Worm (Caenorhabditis elegans) whole organism, L4 larva: ENCODE results near the gene nduf-9.

ENCODE experiments used
- ceh-32 ChIP-seq: sonication (generic microtip); optimal IDR thresholded peaks from 2 replicates; lab custom pipeline; 2016; ENCODE audit warnings: mild to moderate bottlenecking, missing genetic modification characterization, missing compliant biosample characterization; ENCODE audit not compliant: poor library complexity
- hlh-30 ChIP-seq: sonication (generic microtip); optimal IDR thresholded peaks from 2 replicates; lab custom pipeline; 2017; ENCODE audit warnings: antibody characterized with exemption, mild to moderate bottlenecking, missing genetic modification characterization, missing compliant biosample characterization; ENCODE audit not compliant: insufficient read depth
- lim-7 ChIP-seq: fragments of 200-800 bp; sonication (Bioruptor generic); IDR thresholded peaks from 2 replicates; pipeline ENCODE4 v1.3.6; 2022; ENCODE audit warnings: missing genetic modification characterization, missing compliant biosample characterization
- lin-15B ChIP-seq: fragments of 150-350 bp; sonication (generic microtip); optimal IDR thresholded peaks from 3 replicates; lab custom pipeline; 2014; ENCODE audit warnings: missing biosample characterization, missing genetic modification characterization
- lin-38 ChIP-seq: fragments of 200-800 bp; sonication (Bioruptor generic); IDR thresholded peaks from 2 replicates; pipeline ENCODE4 v1.3.6; 2022; ENCODE audit warnings: missing genetic modification reagents, missing genetic modification characterization, missing compliant biosample characterization
- mdt-29 ChIP-seq: fragments of 200-800 bp; sonication (Bioruptor generic); IDR thresholded peaks from 2 replicates; pipeline ENCODE4 v1.3.6; 2022; ENCODE audit warnings: missing genetic modification reagents, missing genetic modification characterization, missing compliant biosample characterization
- mes-2 ChIP-seq: sonication (generic microtip); optimal IDR thresholded peaks from 2 replicates; lab custom pipeline; 2016; ENCODE audit warnings: missing genotype, mild to moderate bottlenecking, missing genetic modification characterization, missing compliant biosample characterization; ENCODE audit not compliant: poor library complexity, severe bottlenecking
- nhr-111 ChIP-seq: fragments of 200-800 bp; sonication (Bioruptor generic); optimal IDR thresholded peaks from 2 replicates; lab custom pipeline; 2018; ENCODE audit warnings: mild to moderate bottlenecking, missing genetic modification characterization, missing compliant biosample characterization
- rbr-2 ChIP-seq: sonication (generic microtip); optimal IDR thresholded peaks from 2 replicates; lab custom pipeline; 2016; ENCODE audit warnings: missing genotype, missing genetic modification characterization, missing compliant biosample characterization
- tra-1 ChIP-seq: fragments of 200-800 bp; sonication (Bioruptor generic); IDR thresholded peaks from 2 replicates; pipeline ENCODE4 v1.3.6; 2022; ENCODE audit warnings: missing genetic modification reagents, missing genetic modification characterization, missing compliant biosample characterization

The nduf-9 gene

DNA sequence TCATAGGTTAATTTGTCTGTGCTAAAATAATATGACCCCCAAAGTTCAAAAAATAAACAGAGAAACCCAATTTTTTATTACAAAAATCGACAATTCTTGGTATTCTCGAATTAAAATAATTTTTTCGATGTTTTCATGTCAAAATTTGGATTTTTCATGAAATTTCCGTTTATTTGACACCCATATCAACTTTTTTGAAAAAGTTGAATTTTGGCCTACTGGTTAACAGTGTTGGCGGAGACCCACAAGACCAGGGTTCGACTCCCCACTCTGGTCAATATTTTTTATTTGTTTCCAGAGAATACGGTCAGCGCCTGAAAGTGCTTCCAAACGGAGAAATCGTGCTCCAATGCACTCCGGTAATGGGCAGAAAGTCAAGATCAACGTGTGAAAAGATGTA lies 56.6 kb downstream of the nduf-9 start:
- TF ChIP-seq ceh-32 (tag; lab: Kevin White, UChicago) (no peak), tra-1 (GFP tag; lab: Robert Waterston, UW) (no peak), nhr-111 (no peak), mdt-29 (GFP tag; lab: Robert Waterston, UW) (peak; percentile 32; the same call in 1 of the 2 replicates), hlh-30 (tag; lab: Kevin White, UChicago) (no peak), lin-38 (GFP tag; lab: Robert Waterston, UW) (peak; percentile 47; the same call in 1 of the 2 replicates), lim-7 (GFP tag; lab: Robert Waterston, UW) (0 out of 2 replicates have a peak, but pooled peaks have one; percentile 40), mes-2 (tag; lab: Kevin White, UChicago) (no peak), rbr-2 (tag; lab: Kevin White, UChicago) (no peak), lin-15B (tag; lab: Kevin White, UChicago) (no peak)
- TF ChIP-seq, all 104 proteins: peak for 3
